Fruit fly (Drosophila melanogaster) whole organism, embryonic: ENCODE results near the gene RabX6.

Experiments used
- Aef1 ChIP-seq: fragments of 200-800 bp; sonication (Bioruptor generic); IDR thresholded peaks from 3 replicates; pipeline ENCODE4 v1.3.6; 2022; ENCODE audit warnings: missing biosample characterization, missing genetic modification characterization
- BEAF-32 ChIP-seq: fragments of 200-800 bp; sonication (Bioruptor generic); optimal IDR thresholded peaks from 3 replicates; lab custom pipeline; 2017; ENCODE audit warnings: missing biosample characterization, missing genetic modification characterization, mild to moderate bottlenecking, moderate library complexity, missing genetic modification reagents
- Blimp-1 ChIP-seq: fragments of 200-800 bp; sonication (Bioruptor generic); optimal IDR thresholded peaks from 3 replicates; lab custom pipeline; 2018; ENCODE audit warnings: missing biosample characterization, missing genetic modification characterization, mild to moderate bottlenecking, moderate library complexity, missing genetic modification reagents
- CG10654 ChIP-seq: fragments of 200-800 bp; sonication (Bioruptor generic); optimal IDR thresholded peaks from 2 replicates; lab custom pipeline; 2016; ENCODE audit warnings: missing biosample characterization, missing genetic modification characterization
- CG11093 ChIP-seq: fragments of 200-800 bp; sonication (Bioruptor generic); IDR thresholded peaks from 3 replicates; pipeline ENCODE4 v1.3.6; 2022; ENCODE audit warnings: missing biosample characterization, missing genetic modification characterization
- CG12299 ChIP-seq: fragments of 200-800 bp; sonication (Bioruptor generic); optimal IDR thresholded peaks from 2 replicates; lab custom pipeline; 2018; ENCODE audit warnings: missing biosample characterization, mild to moderate bottlenecking, missing genetic modification characterization
- CG12942 ChIP-seq: fragments of 200-800 bp; sonication (Bioruptor generic); optimal IDR thresholded peaks from 3 replicates; lab custom pipeline; 2016; ENCODE audit warnings: missing biosample characterization, missing genetic modification characterization
- CG13287 ChIP-seq: fragments of 200-800 bp; sonication (Bioruptor generic); IDR thresholded peaks from 2 replicates; pipeline ENCODE4 v1.3.6; 2022; ENCODE audit warnings: missing biosample characterization, missing genetic modification characterization; ENCODE audit not compliant: partially characterized antibody
- CG13424 ChIP-seq: fragments of 200-800 bp; sonication (Bioruptor generic); optimal IDR thresholded peaks from 2 replicates; lab custom pipeline; 2019; ENCODE audit warnings: missing biosample characterization, mild to moderate bottlenecking, missing genetic modification characterization, moderate library complexity
- CG13624 ChIP-seq: fragments of 200-800 bp; sonication (Bioruptor generic); optimal IDR thresholded peaks from 2 replicates; lab custom pipeline; 2016; ENCODE audit warnings: missing biosample characterization, missing genetic modification characterization
- CG18476 ChIP-seq: fragments of 200-800 bp; sonication (Bioruptor generic); optimal IDR thresholded peaks from 2 replicates; lab custom pipeline; 2016; ENCODE audit warnings: missing biosample characterization, mild to moderate bottlenecking, missing genetic modification characterization
- CG33557 ChIP-seq: fragments of 200-800 bp; sonication (Bioruptor generic); optimal IDR thresholded peaks from 2 replicates; lab custom pipeline; 2019; ENCODE audit warnings: missing biosample characterization, mild to moderate bottlenecking, missing genetic modification characterization, moderate library complexity
- CG4328 ChIP-seq: fragments of 200-800 bp; sonication (Bioruptor generic); optimal IDR thresholded peaks from 3 replicates; lab custom pipeline; 2017; ENCODE audit warnings: missing biosample characterization, missing genetic modification reagents, missing genetic modification characterization
- CG5953 ChIP-seq: fragments of 200-800 bp; sonication (Bioruptor generic); IDR thresholded peaks from 2 replicates; pipeline ENCODE4 v1.3.6; 2022; ENCODE audit warnings: missing biosample characterization, missing genetic modification characterization
- CG6813 ChIP-seq: fragments of 200-800 bp; sonication (Bioruptor generic); optimal IDR thresholded peaks from 2 replicates; lab custom pipeline; 2017; ENCODE audit warnings: missing biosample characterization, missing genetic modification characterization, mild to moderate bottlenecking, moderate library complexity, missing genetic modification reagents
- CG7839 ChIP-seq: fragments of 200-800 bp; sonication (Bioruptor generic); optimal IDR thresholded peaks from 3 replicates; lab custom pipeline; 2018; ENCODE audit warnings: missing biosample characterization, mild to moderate bottlenecking, missing genetic modification characterization, moderate library complexity
- CG8089 ChIP-seq: fragments of 200-800 bp; sonication (Bioruptor generic); optimal IDR thresholded peaks from 3 replicates; lab custom pipeline; 2016; ENCODE audit warnings: missing biosample characterization, missing genetic modification characterization
- CG8765 ChIP-seq: fragments of 200-800 bp; sonication (Bioruptor generic); IDR thresholded peaks from 2 replicates; pipeline ENCODE4 v1.3.6; 2022; ENCODE audit warnings: missing biosample characterization, missing genetic modification characterization
- CG9727 ChIP-seq: fragments of 200-800 bp; sonication (Bioruptor generic); optimal IDR thresholded peaks from 3 replicates; lab custom pipeline; 2017; ENCODE audit warnings: missing biosample characterization, mild to moderate bottlenecking, missing genetic modification characterization
- Camta ChIP-seq: fragments of 200-800 bp; sonication (Bioruptor generic); optimal IDR thresholded peaks from 2 replicates; lab custom pipeline; 2016; ENCODE audit warnings: missing biosample characterization, missing genetic modification characterization
- CoRest ChIP-seq: fragments of 200-800 bp; sonication (Bioruptor generic); optimal IDR thresholded peaks from 3 replicates; lab custom pipeline; 2018; ENCODE audit warnings: missing biosample characterization, mild to moderate bottlenecking, missing genetic modification characterization, moderate library complexity
- Dip2 ChIP-seq: fragments of 200-800 bp; sonication (Bioruptor generic); IDR thresholded peaks from 2 replicates; pipeline ENCODE4 v1.3.6; 2022; ENCODE audit warnings: missing biosample characterization, missing genetic modification characterization
- Dip3 ChIP-seq: fragments of 200-800 bp; sonication (Bioruptor generic); optimal IDR thresholded peaks from 3 replicates; lab custom pipeline; 2016; ENCODE audit warnings: missing biosample characterization, missing genetic modification characterization
- E2f1 ChIP-seq: fragments of 200-800 bp; sonication (Bioruptor generic); IDR thresholded peaks from 2 replicates; pipeline ENCODE4 v1.3.6; 2022; ENCODE audit warnings: missing biosample characterization, missing genetic modification characterization
- E2f2 ChIP-seq: fragments of 200-800 bp; sonication (Bioruptor generic); IDR thresholded peaks from 2 replicates; pipeline ENCODE4 v1.3.6; 2022; ENCODE audit warnings: missing biosample characterization, missing genetic modification characterization
- Hr78 ChIP-seq, 2 experiments: fragments of 200-800 bp in 1 of 2; fragments of >200 bp in 1 of 2; sonication (Bioruptor generic) in 1 of 2; optimal IDR thresholded peaks; 2 replicates each; lab custom pipeline; 2017 to 2019; ENCODE audit warnings: missing biosample characterization in 2 of 2, missing genetic modification characterization in 2 of 2, mild to moderate bottlenecking in 1 of 2, moderate library complexity in 1 of 2
- Kr ChIP-seq: fragments of 200-800 bp; sonication (Bioruptor generic); optimal IDR thresholded peaks from 2 replicates; lab custom pipeline; 2017; ENCODE audit warnings: missing biosample characterization, mild to moderate bottlenecking, missing genetic modification characterization
- Neu2 ChIP-seq: fragments of 200-800 bp; sonication (Bioruptor generic); optimal IDR thresholded peaks from 3 replicates; lab custom pipeline; 2016; ENCODE audit warnings: missing biosample characterization, missing genetic modification characterization, borderline replicate concordance
- Pdp1 ChIP-seq, 2 experiments: fragments of 200-800 bp; sonication (Bioruptor generic); optimal IDR thresholded peaks; 3 replicates each; lab custom pipeline; 2016; ENCODE audit warnings: missing biosample characterization in 2 of 2, missing genetic modification characterization in 2 of 2, mild to moderate bottlenecking in 1 of 2, moderate library complexity in 1 of 2
- Ptx1 ChIP-seq: fragments of 200-800 bp; sonication (Bioruptor generic); IDR thresholded peaks from 2 replicates; pipeline ENCODE4 v1.3.6; 2022; ENCODE audit warnings: missing biosample characterization, missing genetic modification characterization
- Side ChIP-seq: fragments of 200-800 bp; sonication (Bioruptor generic); optimal IDR thresholded peaks from 2 replicates; lab custom pipeline; 2016; ENCODE audit warnings: missing biosample characterization, missing genetic modification characterization
- Sox100B ChIP-seq: fragments of 200-800 bp; sonication (Bioruptor generic); optimal IDR thresholded peaks from 3 replicates; lab custom pipeline; 2018; ENCODE audit warnings: missing biosample characterization, mild to moderate bottlenecking, missing genetic modification characterization
- cato ChIP-seq: fragments of 200-800 bp; sonication (Bioruptor generic); optimal IDR thresholded peaks from 2 replicates; lab custom pipeline; 2016; ENCODE audit warnings: missing biosample characterization, missing genetic modification characterization, borderline replicate concordance
- chm ChIP-seq: fragments of 200-800 bp; sonication (Bioruptor generic); IDR thresholded peaks from 2 replicates; pipeline ENCODE4 v1.3.6; 2022; ENCODE audit warnings: missing biosample characterization, missing genetic modification characterization
- croc ChIP-seq: fragments of 200-800 bp; sonication (Bioruptor generic); conservative IDR thresholded peaks from 3 replicates; pipeline ENCODE4 v1.3.6; 2022; ENCODE audit warnings: missing biosample characterization, missing genetic modification characterization
- crp ChIP-seq, 2 experiments: fragments of 200-800 bp; sonication (Bioruptor generic); optimal IDR thresholded peaks; 2 replicates in 1 of 2; 3 replicates in 1 of 2; lab custom pipeline; 2017; ENCODE audit warnings: missing biosample characterization in 2 of 2, missing genetic modification characterization in 2 of 2, mild to moderate bottlenecking in 1 of 2, moderate library complexity in 1 of 2
- danr ChIP-seq: fragments of 200-800 bp; sonication (Bioruptor generic); IDR thresholded peaks from 2 replicates; pipeline ENCODE4 v1.3.6; 2022; ENCODE audit warnings: missing biosample characterization, missing genetic modification characterization
- dm ChIP-seq: fragments of 200-800 bp; sonication (Bioruptor generic); optimal IDR thresholded peaks from 3 replicates; lab custom pipeline; 2016; ENCODE audit warnings: missing biosample characterization, missing genetic modification characterization
- dpn ChIP-seq, 2 experiments: fragments of 200-800 bp; sonication (Bioruptor generic); optimal IDR thresholded peaks; 3 replicates each; lab custom pipeline; 2016; ENCODE audit warnings: missing biosample characterization in 2 of 2, missing genetic modification characterization in 2 of 2
- en ChIP-seq: fragments of 200-800 bp; sonication (Bioruptor generic); optimal IDR thresholded peaks from 2 replicates; lab custom pipeline; 2016; ENCODE audit warnings: missing biosample characterization, missing genetic modification characterization
- gfzf ChIP-seq: fragments of 200-800 bp; sonication (Bioruptor generic); optimal IDR thresholded peaks from 2 replicates; lab custom pipeline; 2016; ENCODE audit warnings: missing biosample characterization, mild to moderate bottlenecking, missing genetic modification characterization, moderate library complexity
- kay ChIP-seq: fragments of 200-800 bp; sonication (Bioruptor generic); optimal IDR thresholded peaks from 2 replicates; lab custom pipeline; 2016; ENCODE audit warnings: missing biosample characterization, missing genetic modification characterization
- phol ChIP-seq: fragments of 200-800 bp; sonication (Bioruptor generic); optimal IDR thresholded peaks from 3 replicates; lab custom pipeline; 2018; ENCODE audit warnings: missing biosample characterization, mild to moderate bottlenecking, missing genetic modification characterization, moderate library complexity
- sd ChIP-seq: fragments of 200-800 bp; sonication (Bioruptor generic); optimal IDR thresholded peaks from 3 replicates; lab custom pipeline; 2018; ENCODE audit warnings: missing biosample characterization, mild to moderate bottlenecking, missing genetic modification characterization, moderate library complexity
- sug ChIP-seq: fragments of 200-800 bp; optimal IDR thresholded peaks from 2 replicates; lab custom pipeline; 2019; ENCODE audit warnings: missing biosample characterization, mild to moderate bottlenecking, missing genetic modification characterization, moderate library complexity
- tll ChIP-seq, 2 experiments: fragments of 200-800 bp in 1 of 2; fragments of >200 bp in 1 of 2; sonication (Bioruptor generic) in 1 of 2; optimal IDR thresholded peaks; 2 replicates each; lab custom pipeline; 2017 to 2019; ENCODE audit warnings: missing biosample characterization in 2 of 2, missing genetic modification characterization in 2 of 2, mild to moderate bottlenecking in 1 of 2, moderate library complexity in 1 of 2
- vvl ChIP-seq: fragments of 200-800 bp; sonication (Bioruptor generic); IDR thresholded peaks from 2 replicates; pipeline ENCODE4 v1.3.6; 2022; ENCODE audit warnings: missing biosample characterization, missing genetic modification characterization

The RabX6 gene

DNA sequence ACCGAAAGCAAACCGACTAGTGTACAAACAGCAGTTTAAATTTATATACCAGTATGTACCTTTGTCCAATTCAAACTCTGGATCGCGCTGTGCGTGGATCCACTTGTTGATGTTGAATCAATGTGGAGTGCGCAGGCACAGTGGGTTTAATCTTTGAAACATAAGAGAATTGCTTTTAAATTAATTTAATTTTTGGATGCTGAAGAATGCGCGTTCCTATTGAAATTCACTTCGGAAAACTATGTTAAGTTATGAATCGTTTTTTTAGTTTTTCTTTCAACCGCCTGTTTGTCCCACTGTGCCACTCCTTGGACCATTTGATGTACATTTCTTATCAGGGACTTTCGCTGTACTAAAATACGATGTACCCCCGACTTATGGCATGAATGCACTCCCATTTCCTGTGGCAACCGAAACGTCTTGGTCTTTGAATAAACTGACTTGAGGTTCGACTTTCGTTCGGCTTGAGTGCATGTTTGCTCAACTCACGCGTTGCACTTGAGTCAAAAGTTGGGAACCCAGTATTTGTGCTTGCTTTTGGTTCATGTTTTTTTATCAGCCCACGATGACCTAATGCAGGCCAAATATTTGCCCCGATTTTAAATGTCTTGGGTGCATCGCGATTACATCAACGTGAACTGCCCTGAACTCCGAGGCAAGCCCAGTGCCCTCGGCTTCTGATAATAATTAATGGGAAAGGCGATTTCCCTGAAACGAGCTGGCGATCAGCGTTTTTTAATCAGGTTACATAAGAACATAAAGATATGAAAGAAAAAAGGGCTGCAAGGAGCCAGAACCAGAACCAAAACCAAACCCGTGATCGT lies 34.4 kb downstream of the RabX6 start (continued):
- TF ChIP-seq CG10654 (peak; percentile 87), crp (GFP tag; optimal IDR thresholded peaks at IDR 0.05; lab: Kevin White, UChicago) (peak in 1 of 2 experiments; percentile 55), CG5953 (peak; percentile 82), cato (GFP tag; lab: Kevin White, UChicago) (peak; percentile 93), Neu2 (peak; percentile 90), Blimp-1 (GFP tag; lab: Kevin White, UChicago) (peak; percentile 94), chm (GFP tag; lab: Robert Waterston, UW) (peak; percentile 95), Hr78 (GFP tag; optimal IDR thresholded peaks at IDR 0.05; lab: Kevin White, UChicago) (peak in 1 of 2 experiments; percentile 83), CG33557 (GFP tag; lab: Kevin White, UChicago) (peak; percentile 99), CG12942 (peak; percentile 82), BEAF-32 (no peak), CG11093 (peak; percentile 87), Kr (GFP tag; lab: Kevin White, UChicago) (peak; percentile 97), CG8089 (GFP tag; lab: Kevin White, UChicago) (peak; percentile 95), CG8765 (GFP tag; lab: Robert Waterston, UW) (peak; percentile 96), dpn (GFP tag; optimal IDR thresholded peaks at IDR 0.05; lab: Kevin White, UChicago) (peak; percentile 89 to 96), dm (GFP tag; lab: Kevin White, UChicago) (peak; percentile 90), Camta (peak; percentile 99), CG13624 (GFP tag; lab: Kevin White, UChicago) (peak; percentile 84), CG18476 (peak; percentile 90), vvl (GFP tag; lab: Robert Waterston, UW) (peak; percentile 97), Ptx1 (GFP tag; lab: Robert Waterston, UW) (peak; percentile 91), Side (GFP tag; lab: Kevin White, UChicago) (peak; percentile 93), CoRest (tag; lab: Kevin White, UChicago) (peak; percentile 91), CG6813 (GFP tag; lab: Kevin White, UChicago) (peak; percentile 93), en (peak; percentile 95), Pdp1 (GFP tag; optimal IDR thresholded peaks at IDR 0.05; lab: Kevin White, UChicago) (peak; percentile 84 to 94), Sox100B (peak; percentile 93), Dip2 (GFP tag; lab: Robert Waterston, UW) (no peak), Aef1 (GFP tag; lab: Robert Waterston, UW) (peak; percentile 79), CG12299 (peak; percentile 83), E2f2 (GFP tag; lab: Robert Waterston, UW) (peak; percentile 71), CG7839 (peak; percentile 92), kay (GFP tag; lab: Kevin White, UChicago) (peak; percentile 89), tll (GFP tag; optimal IDR thresholded peaks at IDR 0.05; lab: Kevin White, UChicago) (peak in 1 of 2 experiments; percentile 59), phol (peak; percentile 94), sug (no peak), CG4328 (GFP tag; lab: Kevin White, UChicago) (peak; percentile 75), croc (GFP tag; lab: Robert Waterston, UW) (peak; percentile 96), gfzf (no peak), danr (peak; percentile 87), CG13287 (GFP tag; lab: Robert Waterston, UW) (no peak), E2f1 (GFP tag; lab: Robert Waterston, UW) (peak; percentile 93), Dip3 (GFP tag; lab: Kevin White, UChicago) (peak; percentile 26), CG9727 (GFP tag; lab: Kevin White, UChicago) (peak; percentile 99), CG13424 (tag; lab: Kevin White, UChicago) (peak; percentile 87), sd (tag; lab: Kevin White, UChicago) (no peak)
